Fruit fly (Drosophila melanogaster) whole organism, embryonic: ENCODE results near the gene CG6739.
A peak's percentile ranks its signal among the peaks of the same experiment; 100 is the strongest.

Experiments
- Atf-2 ChIP-seq: fragments of 200-800 bp; sonication (Bioruptor generic); optimal IDR thresholded peaks from 2 replicates; lab custom pipeline; 2016; ENCODE audit warnings: missing biosample characterization, missing genetic modification characterization
- Bgb ChIP-seq: fragments of 200-800 bp; sonication (Bioruptor generic); IDR thresholded peaks from 2 replicates; pipeline ENCODE4 v1.3.6; 2022; ENCODE audit warnings: missing biosample characterization, missing genetic modification characterization; ENCODE audit not compliant: partially characterized antibody
- CG10321 ChIP-seq: fragments of 200-800 bp; sonication (Bioruptor generic); IDR thresholded peaks from 2 replicates; pipeline ENCODE4 v1.3.6; 2022; ENCODE audit warnings: missing biosample characterization, missing genetic modification characterization
- CG11398 ChIP-seq: fragments of 200-800 bp; sonication (Bioruptor generic); optimal IDR thresholded peaks from 2 replicates; lab custom pipeline; 2016; ENCODE audit warnings: missing biosample characterization, missing genetic modification characterization
- CG11723 ChIP-seq: fragments of 200-800 bp; sonication (Bioruptor generic); optimal IDR thresholded peaks from 2 replicates; lab custom pipeline; 2017; ENCODE audit warnings: missing biosample characterization, mild to moderate bottlenecking, missing genetic modification characterization
- CG13287 ChIP-seq: fragments of 200-800 bp; sonication (Bioruptor generic); IDR thresholded peaks from 2 replicates; pipeline ENCODE4 v1.3.6; 2022; ENCODE audit warnings: missing biosample characterization, missing genetic modification characterization; ENCODE audit not compliant: partially characterized antibody
- CG14710 ChIP-seq: fragments of 200-800 bp; sonication (Bioruptor generic); optimal IDR thresholded peaks from 3 replicates; lab custom pipeline; 2019; ENCODE audit warnings: missing biosample characterization, mild to moderate bottlenecking, missing genetic modification characterization, moderate library complexity
- CG17568 ChIP-seq: fragments of 200-800 bp; sonication (Bioruptor generic); optimal IDR thresholded peaks from 2 replicates; lab custom pipeline; 2018; ENCODE audit warnings: missing biosample characterization, mild to moderate bottlenecking, missing genetic modification characterization, moderate library complexity
- CG17829 ChIP-seq: fragments of 200-800 bp; optimal IDR thresholded peaks from 2 replicates; lab custom pipeline; 2019; ENCODE audit warnings: missing biosample characterization, mild to moderate bottlenecking, missing genetic modification characterization, moderate library complexity
- CG17912 ChIP-seq: fragments of 200-800 bp; sonication (Bioruptor generic); optimal IDR thresholded peaks from 2 replicates; lab custom pipeline; 2018; ENCODE audit warnings: missing biosample characterization, mild to moderate bottlenecking, missing genetic modification characterization
- CG2712 ChIP-seq: fragments of 200-800 bp; optimal IDR thresholded peaks from 3 replicates; lab custom pipeline; 2019; ENCODE audit warnings: missing biosample characterization, mild to moderate bottlenecking, missing genetic modification characterization, moderate library complexity
- CG30403 ChIP-seq: fragments of 200-800 bp; sonication (Bioruptor generic); optimal IDR thresholded peaks from 3 replicates; lab custom pipeline; 2016; ENCODE audit warnings: missing biosample characterization, missing genetic modification characterization
- CG3163 ChIP-seq: fragments of 200-800 bp; sonication (Bioruptor generic); optimal IDR thresholded peaks from 3 replicates; lab custom pipeline; 2016; ENCODE audit warnings: missing biosample characterization, missing genetic modification characterization
- CG32532 ChIP-seq: fragments of 200-800 bp; sonication (Bioruptor generic); IDR thresholded peaks from 2 replicates; pipeline ENCODE4 v1.3.6; 2022; ENCODE audit warnings: missing biosample characterization, missing genetic modification characterization
- CG4360 ChIP-seq: fragments of 200-800 bp; sonication (Bioruptor generic); IDR thresholded peaks from 2 replicates; pipeline ENCODE4 v1.3.6; 2022; ENCODE audit warnings: missing biosample characterization, missing genetic modification characterization
- CG4707 ChIP-seq: fragments of 200-800 bp; sonication (Bioruptor generic); optimal IDR thresholded peaks from 2 replicates; lab custom pipeline; 2018; ENCODE audit warnings: missing biosample characterization, mild to moderate bottlenecking, missing genetic modification characterization, moderate library complexity
- CG5953 ChIP-seq: fragments of 200-800 bp; sonication (Bioruptor generic); IDR thresholded peaks from 2 replicates; pipeline ENCODE4 v1.3.6; 2022; ENCODE audit warnings: missing biosample characterization, missing genetic modification characterization
- CG7556 ChIP-seq: fragments of 200-800 bp; sonication (Bioruptor generic); optimal IDR thresholded peaks from 2 replicates; lab custom pipeline; 2017; ENCODE audit warnings: missing biosample characterization, mild to moderate bottlenecking, missing genetic modification characterization
- CG9609 ChIP-seq: fragments of 200-800 bp; sonication (Bioruptor generic); optimal IDR thresholded peaks from 3 replicates; lab custom pipeline; 2016; ENCODE audit warnings: missing biosample characterization, missing genetic modification characterization
- CG9797 ChIP-seq: fragments of 200-800 bp; sonication (Bioruptor generic); optimal IDR thresholded peaks from 3 replicates; lab custom pipeline; 2018; ENCODE audit warnings: missing biosample characterization, mild to moderate bottlenecking, missing genetic modification characterization
- Dfd ChIP-seq, 2 experiments: fragments of >200 bp; optimal IDR thresholded peaks; 2 replicates each; lab custom pipeline; 2017; ENCODE audit warnings: missing biosample characterization in 2 of 2, missing genetic modification characterization in 2 of 2
- Fer1 ChIP-seq: fragments of 200-800 bp; sonication (Bioruptor generic); optimal IDR thresholded peaks from 2 replicates; lab custom pipeline; 2017; ENCODE audit warnings: missing biosample characterization, mild to moderate bottlenecking, missing genetic modification characterization
- H2.0 ChIP-seq: fragments of 200-800 bp; sonication (Bioruptor generic); IDR thresholded peaks from 2 replicates; pipeline ENCODE4 v1.3.6; 2022; ENCODE audit warnings: missing biosample characterization, missing genetic modification characterization
- HLH4C ChIP-seq: fragments of 200-800 bp; sonication (Bioruptor generic); IDR thresholded peaks from 3 replicates; pipeline ENCODE4 v1.3.6; 2022; ENCODE audit warnings: missing biosample characterization, missing genetic modification characterization; ENCODE audit not compliant: partially characterized antibody
- Hand ChIP-seq: fragments of 200-800 bp; sonication (Bioruptor generic); optimal IDR thresholded peaks from 2 replicates; lab custom pipeline; 2017; ENCODE audit warnings: mild to moderate bottlenecking, missing biosample characterization, missing genetic modification reagents, missing genetic modification characterization
- Hmr ChIP-seq: fragments of 200-800 bp; sonication (Bioruptor generic); optimal IDR thresholded peaks from 3 replicates; lab custom pipeline; 2017; ENCODE audit warnings: mild to moderate bottlenecking, missing biosample characterization, missing genetic modification reagents, missing genetic modification characterization
- NC2β ChIP-seq: fragments of 200-800 bp; sonication (Bioruptor generic); optimal IDR thresholded peaks from 2 replicates; lab custom pipeline; 2016; ENCODE audit warnings: missing biosample characterization, missing genetic modification characterization
- Opbp ChIP-seq: fragments of 200-800 bp; sonication (Bioruptor generic); IDR thresholded peaks from 3 replicates; pipeline ENCODE4 v1.3.6; 2022; ENCODE audit warnings: missing biosample characterization, missing genetic modification characterization; ENCODE audit not compliant: partially characterized antibody
- Optix ChIP-seq: fragments of 200-800 bp; sonication (Bioruptor generic); IDR thresholded peaks from 3 replicates; pipeline ENCODE4 v1.3.6; 2022; ENCODE audit warnings: missing biosample characterization, missing genetic modification characterization
- Sin3A ChIP-seq: fragments of >200 bp; optimal IDR thresholded peaks from 2 replicates; lab custom pipeline; 2018
- Ssrp ChIP-seq: fragments of 200-800 bp; sonication (Bioruptor generic); optimal IDR thresholded peaks from 2 replicates; lab custom pipeline; 2018; ENCODE audit warnings: missing biosample characterization, mild to moderate bottlenecking, missing genetic modification characterization, moderate library complexity
- ash1 ChIP-seq: fragments of 200-800 bp; sonication (Bioruptor generic); optimal IDR thresholded peaks from 2 replicates; lab custom pipeline; 2018; ENCODE audit warnings: missing biosample characterization, mild to moderate bottlenecking, missing genetic modification characterization
- ato ChIP-seq: fragments of 200-800 bp; sonication (Bioruptor generic); IDR thresholded peaks from 2 replicates; pipeline ENCODE4 v1.3.6; 2022; ENCODE audit warnings: missing biosample characterization, missing genetic modification characterization; ENCODE audit not compliant: partially characterized antibody
- chinmo ChIP-seq: fragments of 200-800 bp; sonication (Bioruptor generic); IDR thresholded peaks from 4 replicates; pipeline ENCODE4 v1.3.6; 2022; ENCODE audit warnings: missing biosample characterization, missing genetic modification characterization; ENCODE audit not compliant: partially characterized antibody
- chm ChIP-seq: fragments of 200-800 bp; sonication (Bioruptor generic); IDR thresholded peaks from 2 replicates; pipeline ENCODE4 v1.3.6; 2022; ENCODE audit warnings: missing biosample characterization, missing genetic modification characterization
- chn ChIP-seq: fragments of 200-800 bp; sonication (Bioruptor generic); optimal IDR thresholded peaks from 2 replicates; lab custom pipeline; 2016; ENCODE audit warnings: missing biosample characterization, missing genetic modification characterization
- crol ChIP-seq: fragments of 200-800 bp; sonication (Bioruptor generic); IDR thresholded peaks from 2 replicates; pipeline ENCODE4 v1.3.6; 2022; ENCODE audit warnings: missing biosample characterization, missing genetic modification characterization
- ems ChIP-seq: fragments of 200-800 bp; sonication (Bioruptor generic); optimal IDR thresholded peaks from 3 replicates; lab custom pipeline; 2016; ENCODE audit warnings: missing biosample characterization, missing genetic modification characterization
- en ChIP-seq: fragments of 200-800 bp; sonication (Bioruptor generic); optimal IDR thresholded peaks from 2 replicates; lab custom pipeline; 2016; ENCODE audit warnings: missing biosample characterization, missing genetic modification characterization
- fd96Cb ChIP-seq: fragments of 200-800 bp; sonication (Bioruptor generic); optimal IDR thresholded peaks from 2 replicates; lab custom pipeline; 2018; ENCODE audit warnings: missing biosample characterization, mild to moderate bottlenecking, missing genetic modification characterization, moderate library complexity
- hbn ChIP-seq: fragments of 200-800 bp; sonication (Bioruptor generic); IDR thresholded peaks from 2 replicates; pipeline ENCODE4 v1.3.6; 2022; ENCODE audit warnings: missing biosample characterization, missing genetic modification characterization; ENCODE audit not compliant: partially characterized antibody
- ind ChIP-seq: fragments of 200-800 bp; sonication (Bioruptor generic); optimal IDR thresholded peaks from 3 replicates; lab custom pipeline; 2016; ENCODE audit warnings: missing biosample characterization, missing genetic modification characterization
- jumu ChIP-seq: fragments of 200-800 bp; sonication (Bioruptor generic); optimal IDR thresholded peaks from 3 replicates; lab custom pipeline; 2016; ENCODE audit warnings: missing biosample characterization, missing genetic modification characterization
- lmd ChIP-seq: fragments of 200-800 bp; sonication (Bioruptor generic); IDR thresholded peaks from 2 replicates; pipeline ENCODE4 v1.3.6; 2022; ENCODE audit warnings: missing biosample characterization, missing genetic modification characterization
- nau ChIP-seq: fragments of 200-800 bp; sonication (Bioruptor generic); optimal IDR thresholded peaks from 3 replicates; lab custom pipeline; 2017; ENCODE audit warnings: missing biosample characterization, mild to moderate bottlenecking, missing genetic modification characterization, missing genetic modification reagents
- peb ChIP-seq: fragments of 200-800 bp; sonication (Bioruptor generic); IDR thresholded peaks from 2 replicates; pipeline ENCODE4 v1.3.6; 2022; ENCODE audit warnings: missing biosample characterization, missing genetic modification characterization
- psq ChIP-seq: fragments of 200-800 bp; sonication (Bioruptor generic); optimal IDR thresholded peaks from 2 replicates; lab custom pipeline; 2017; ENCODE audit warnings: missing biosample characterization, missing genetic modification characterization
- sd ChIP-seq: fragments of 200-800 bp; sonication (Bioruptor generic); optimal IDR thresholded peaks from 3 replicates; lab custom pipeline; 2018; ENCODE audit warnings: missing biosample characterization, mild to moderate bottlenecking, missing genetic modification characterization, moderate library complexity
- ssp ChIP-seq: fragments of 200-800 bp; sonication (Bioruptor generic); IDR thresholded peaks from 2 replicates; pipeline ENCODE4 v1.3.6; 2022; ENCODE audit warnings: missing biosample characterization, missing genetic modification characterization
- tio ChIP-seq: fragments of 200-800 bp; sonication (Bioruptor generic); optimal IDR thresholded peaks from 2 replicates; lab custom pipeline; 2017; ENCODE audit warnings: missing biosample characterization, missing genetic modification characterization, inconsistent platforms
- tup ChIP-seq: fragments of 200-800 bp; sonication (Bioruptor generic); optimal IDR thresholded peaks from 2 replicates; lab custom pipeline; 2016; ENCODE audit warnings: missing biosample characterization, mild to moderate bottlenecking, missing genetic modification characterization, moderate library complexity
- vnd ChIP-seq: fragments of 200-800 bp; sonication (Bioruptor generic); IDR thresholded peaks from 3 replicates; pipeline ENCODE4 v1.3.6; 2022; ENCODE audit warnings: missing biosample characterization, missing genetic modification characterization; ENCODE audit not compliant: partially characterized antibody

CG6739 gene

dm6 chr2L:7601875-7602274, 6.3 kb upstream of the CG6739 start (continued):
- no peak for TF ChIP-seq Hand (GFP tag; lab: Kevin White, UChicago)
- no peak for TF ChIP-seq CG5953 (GFP tag; lab: Robert Waterston, UW)
- no peak for TF ChIP-seq CG17912
- TF ChIP-seq Ssrp = no peak
- TF ChIP-seq chinmo (GFP tag; lab: Robert Waterston, UW) = 0 out of 4 replicates have a peak, but pooled peaks have one; percentile 6
- TF ChIP-seq HLH4C (GFP tag; lab: Robert Waterston, UW) = no peak
- TF ChIP-seq fd96Cb (tag; lab: Kevin White, UChicago) = no peak
- TF ChIP-seq tup (GFP tag; lab: Kevin White, UChicago) = no peak
- peak; percentile 31 for TF ChIP-seq CG2712
- no peak for TF ChIP-seq NC2β (GFP tag; lab: Kevin White, UChicago)
- TF ChIP-seq CG11723 = no peak
- TF ChIP-seq en (GFP tag; lab: Kevin White, UChicago) = no peak
- no peak for TF ChIP-seq Atf-2 (GFP tag; lab: Kevin White, UChicago)
- TF ChIP-seq hbn (GFP tag; lab: Robert Waterston, UW) = no peak
- TF ChIP-seq CG17568 (GFP tag; lab: Kevin White, UChicago) = no peak
- no peak for TF ChIP-seq Opbp (GFP tag; lab: Robert Waterston, UW)
- no peak for TF ChIP-seq jumu (GFP tag; lab: Kevin White, UChicago)
- no peak for TF ChIP-seq ems (GFP tag; lab: Kevin White, UChicago)
- TF ChIP-seq ind = peak; percentile 12
- no peak for TF ChIP-seq ssp (GFP tag; lab: Robert Waterston, UW)
- no peak for TF ChIP-seq nau (GFP tag; lab: Kevin White, UChicago)
- no peak for TF ChIP-seq sd (tag; lab: Kevin White, UChicago)
- no peak for TF ChIP-seq CG3163 (GFP tag; lab: Kevin White, UChicago)
- peak; percentile 47; the same call in 1 of the 2 replicates for TF ChIP-seq lmd (GFP tag; lab: Robert Waterston, UW)
- no peak for TF ChIP-seq ash1 (GFP tag; lab: Kevin White, UChicago)
- TF ChIP-seq CG30403 = peak; percentile 22
- no peak for TF ChIP-seq Sin3A
- TF ChIP-seq psq (GFP tag; lab: Kevin White, UChicago) = no peak
- TF ChIP-seq CG10321 (GFP tag; lab: Robert Waterston, UW) = no peak
- no peak for TF ChIP-seq H2.0 (GFP tag; lab: Robert Waterston, UW)
- no peak for TF ChIP-seq CG4707 (GFP tag; lab: Kevin White, UChicago)
- no peak for TF ChIP-seq CG14710 (tag; lab: Kevin White, UChicago)
- no peak for TF ChIP-seq chn
- TF ChIP-seq Optix (GFP tag; lab: Robert Waterston, UW) = no peak
- TF ChIP-seq CG4360 (GFP tag; lab: Robert Waterston, UW) = no peak
- no peak for TF ChIP-seq CG11398 (GFP tag; lab: Kevin White, UChicago)
- TF ChIP-seq tio = no peak
- TF ChIP-seq CG9609 (GFP tag; lab: Kevin White, UChicago) = no peak
- peak; percentile 33 for TF ChIP-seq Hmr
- no peak for TF ChIP-seq ato (GFP tag; lab: Robert Waterston, UW)
- no peak for TF ChIP-seq CG17829 (tag; lab: Kevin White, UChicago)
- TF ChIP-seq CG9797 (GFP tag; lab: Kevin White, UChicago) = no peak
- TF ChIP-seq crol (GFP tag; lab: Robert Waterston, UW) = no peak
- no peak for TF ChIP-seq Dfd (GFP tag; optimal IDR thresholded peaks at IDR 0.05; lab: Kevin White, UChicago)
- TF ChIP-seq CG7556 = peak; percentile 4
- no peak for TF ChIP-seq vnd (GFP tag; lab: Robert Waterston, UW)
- TF ChIP-seq chm (GFP tag; lab: Robert Waterston, UW) = no peak
- peak; percentile 63; the same call in 1 of the 2 replicates for TF ChIP-seq CG32532 (GFP tag; lab: Robert Waterston, UW)
- TF ChIP-seq CG13287 (GFP tag; lab: Robert Waterston, UW) = no peak
- no peak for TF ChIP-seq peb (GFP tag; lab: Robert Waterston, UW)
- no peak for TF ChIP-seq Fer1 (GFP tag; lab: Kevin White, UChicago)
- TF ChIP-seq Bgb (GFP tag; lab: Robert Waterston, UW) = no peak
